Fruit fly (Drosophila melanogaster) whole organism, larva: ENCODE data around the gene twr.

Experiments
- noc ChIP-seq: fragments of 200-800 bp; sonication (Bioruptor generic); optimal IDR thresholded peaks from 3 replicates; lab custom pipeline; 2019; ENCODE audit warnings: missing biosample characterization, mild to moderate bottlenecking, missing genetic modification characterization, moderate library complexity

The twr gene

DNA sequence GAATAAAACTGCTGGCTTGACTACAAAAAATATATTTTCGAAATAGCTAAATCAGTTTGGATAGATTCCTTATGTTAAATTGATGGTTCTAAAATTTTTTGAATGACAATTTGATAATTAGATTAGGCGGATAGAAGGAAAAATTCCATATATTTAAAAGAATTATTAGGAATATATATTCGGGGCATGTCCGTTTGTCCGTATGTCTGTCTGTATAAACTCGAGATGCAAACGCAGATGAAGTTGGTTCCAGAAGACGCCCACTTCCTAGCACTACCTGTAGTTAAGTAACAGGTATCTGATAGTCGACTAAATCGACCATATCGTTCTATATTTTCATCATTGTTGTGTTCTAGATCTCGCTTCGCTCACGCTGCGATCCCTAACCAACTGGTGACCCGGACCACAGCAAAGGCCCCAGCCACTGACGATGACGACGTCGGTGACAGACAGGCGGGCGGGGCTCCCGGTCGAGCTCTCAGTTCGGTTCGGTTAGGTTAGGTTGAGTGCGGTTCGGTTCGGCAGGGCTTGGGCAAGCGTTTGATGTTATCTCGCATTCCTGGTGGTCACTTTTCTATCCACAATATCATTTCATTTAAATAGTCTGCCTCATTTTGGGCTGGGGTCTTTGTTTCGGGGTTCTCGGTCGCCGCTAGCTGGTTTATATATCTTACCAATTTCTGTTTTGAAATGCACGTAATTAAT is 14.8 kb downstream of the twr start:
- no peak for TF ChIP-seq noc (tag; lab: Kevin White, UChicago)

DNA sequence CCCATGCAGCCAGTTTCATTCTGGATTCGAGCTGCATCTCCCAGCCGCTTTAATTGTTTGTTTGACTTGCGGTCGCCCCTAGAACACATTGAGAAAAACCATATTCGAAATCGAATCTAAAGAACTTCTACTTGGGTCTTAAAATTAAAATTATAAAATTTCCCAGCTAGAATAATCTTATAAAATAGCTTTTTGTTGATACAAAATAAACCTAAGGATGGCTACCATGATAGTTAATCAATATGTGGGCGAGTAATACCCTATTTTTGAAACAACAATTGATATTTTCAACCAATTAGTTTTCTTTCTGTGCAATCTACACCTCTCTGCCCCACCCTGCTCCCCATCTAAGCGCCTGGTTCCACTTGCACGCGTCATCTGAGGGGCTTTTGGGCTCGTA is 16.9 kb downstream of the twr start:
- no peak for TF ChIP-seq noc (tag; lab: Kevin White, UChicago)

DNA sequence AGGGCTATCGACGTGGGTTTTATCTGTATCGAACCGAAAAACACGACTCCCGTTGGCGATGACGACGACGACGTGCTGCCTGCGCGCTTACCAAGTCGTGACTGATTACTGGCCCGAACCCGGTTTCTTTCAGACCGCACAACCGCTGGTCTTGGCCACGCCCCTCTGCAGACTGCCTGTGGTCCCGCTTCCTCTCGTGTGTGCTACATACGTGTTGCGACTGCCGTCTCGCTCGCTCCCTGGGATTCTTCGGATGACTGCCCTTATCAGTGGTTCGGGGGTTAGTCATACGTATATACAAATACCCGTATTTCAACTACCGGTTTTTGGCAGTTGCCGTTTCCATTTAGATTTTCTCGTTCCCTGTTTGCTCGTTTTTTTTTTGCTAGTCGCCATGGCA is 20.8 kb downstream of the twr start, which contains the start of gene lab:
lab (minus strand) TSS at position 111 of the 400 bp plus-strand sequence.
- TF ChIP-seq noc (tag; lab: Kevin White, UChicago): no peak

DNA sequence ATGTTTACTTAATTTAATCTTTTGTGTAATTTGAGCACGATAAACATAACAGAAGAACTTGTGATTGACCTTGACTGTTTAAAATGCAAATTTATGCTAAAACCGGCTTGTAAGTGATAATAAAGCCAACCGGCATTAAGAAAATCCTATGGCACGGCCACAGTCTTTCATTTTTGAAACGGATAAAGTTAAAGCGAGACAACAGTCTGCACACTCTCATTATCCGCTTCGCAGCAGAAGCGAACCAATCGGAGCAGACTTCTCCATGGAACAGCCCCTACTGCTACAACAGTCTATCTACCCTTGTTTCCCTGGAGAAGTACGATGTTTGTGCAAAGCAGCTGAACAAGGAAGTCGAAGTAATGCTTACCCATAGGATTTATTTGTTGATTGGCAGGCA is 25.5 kb downstream of the twr start:
- TF ChIP-seq noc (tag; lab: Kevin White, UChicago): no peak

DNA sequence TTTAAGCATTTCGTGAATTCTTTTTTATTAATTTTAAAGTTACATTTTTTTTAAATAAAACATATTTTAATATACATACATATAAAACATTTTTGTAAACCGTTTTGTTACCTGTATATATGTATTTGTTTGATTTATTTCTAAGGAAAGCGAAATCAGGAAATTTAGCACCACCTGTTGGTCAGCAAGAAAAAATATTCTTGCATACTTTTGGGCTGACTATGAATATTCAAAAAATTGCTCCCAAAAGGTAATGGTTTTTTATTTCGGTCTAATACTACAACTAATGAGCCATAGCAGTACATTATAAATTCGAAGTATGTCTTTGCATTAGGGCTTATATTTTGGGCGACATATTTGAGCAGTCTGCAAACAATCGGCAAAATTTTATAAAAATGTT is 26.0 kb downstream of the twr start:
- TF ChIP-seq noc (tag; lab: Kevin White, UChicago): no peak

DNA sequence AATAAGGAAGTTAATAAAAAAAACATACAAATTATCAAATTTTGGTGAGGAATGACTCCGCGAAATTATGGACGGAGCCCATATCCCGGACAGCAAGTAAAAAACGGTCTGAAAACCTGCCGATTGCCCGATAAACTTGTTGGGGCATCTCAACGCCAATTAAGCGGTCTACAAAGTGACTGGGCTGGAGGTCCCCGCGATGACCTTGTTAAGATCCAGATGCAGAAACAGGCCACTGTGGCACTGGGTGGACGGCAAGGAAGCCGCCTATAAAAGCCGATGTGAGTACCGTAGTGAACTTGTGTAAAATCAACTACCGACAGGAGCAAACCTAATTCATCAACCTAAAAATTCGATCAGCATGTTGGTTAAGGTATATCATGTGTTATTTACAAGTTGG is 26.5 kb downstream of the twr start, which contains the start of gene Edg84A:
Edg84A (plus strand) TSS at position 301 of the 400 bp plus-strand sequence.
- no peak for TF ChIP-seq noc (tag; lab: Kevin White, UChicago)

DNA sequence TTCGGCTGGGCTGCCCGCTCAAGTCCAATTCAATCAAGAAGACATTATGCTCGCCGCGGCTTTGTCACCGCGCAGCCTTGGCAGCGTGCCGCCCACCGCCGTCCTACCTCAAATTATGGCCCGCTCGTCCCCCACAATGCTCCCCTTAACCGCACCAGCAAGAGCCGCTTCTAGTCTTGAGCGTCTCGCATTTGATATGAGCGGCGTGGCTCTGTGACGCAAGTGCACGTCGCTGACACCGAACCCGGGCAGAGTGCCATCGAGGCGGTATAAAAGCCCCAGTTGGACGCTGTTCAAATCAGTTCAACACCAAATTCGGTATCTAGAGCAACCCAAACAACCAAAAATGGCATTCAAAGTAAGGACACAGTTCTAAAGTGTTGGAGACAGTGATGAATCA is 28.7 kb downstream of the twr start, which contains the start of gene Ccp84Ag:
Ccp84Ag (plus strand) TSS at position 301 of the 400 bp plus-strand sequence.
- no peak for TF ChIP-seq noc (tag; lab: Kevin White, UChicago)

DNA sequence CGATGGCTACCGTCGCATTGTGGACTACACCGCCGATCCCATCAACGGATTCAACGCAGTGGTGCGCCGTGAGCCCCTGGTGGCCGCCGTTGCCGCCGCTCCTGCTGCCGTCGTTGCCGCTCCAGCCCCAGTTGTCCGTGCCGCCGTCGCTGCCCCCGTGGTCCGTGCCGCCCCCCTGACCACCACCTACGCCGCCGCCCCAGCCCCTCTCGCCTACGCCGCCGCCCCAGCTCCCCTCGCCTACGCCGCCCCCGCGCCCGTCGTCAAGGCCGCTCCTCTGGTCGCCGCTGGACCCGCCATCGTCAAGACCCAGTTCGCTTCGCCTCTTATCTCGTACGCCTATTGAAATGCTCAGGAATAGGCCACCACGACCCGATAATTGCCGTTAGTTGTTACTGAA is 29.5 kb downstream of the twr start:
- TF ChIP-seq noc (tag; lab: Kevin White, UChicago): no peak

DNA sequence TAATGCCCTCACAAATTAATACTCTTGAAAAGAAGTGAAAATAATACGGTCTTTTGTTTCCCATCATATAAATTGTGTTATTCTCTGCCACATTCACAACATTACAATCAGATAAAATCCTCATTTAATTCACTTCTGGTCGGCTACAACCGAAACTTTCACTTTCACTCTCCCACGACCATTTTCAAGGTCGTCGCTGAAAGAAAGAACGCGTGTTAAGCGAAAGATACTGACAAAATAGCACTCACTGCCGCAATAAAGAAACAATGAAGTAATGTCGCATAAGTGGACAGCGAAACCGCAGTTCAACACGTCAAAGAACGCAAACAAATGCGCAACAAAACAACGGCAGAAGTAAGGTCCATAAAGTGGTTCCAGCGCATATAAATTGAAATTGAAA is 30.5 kb downstream of the twr start:
- TF ChIP-seq noc (tag; lab: Kevin White, UChicago): no peak

DNA sequence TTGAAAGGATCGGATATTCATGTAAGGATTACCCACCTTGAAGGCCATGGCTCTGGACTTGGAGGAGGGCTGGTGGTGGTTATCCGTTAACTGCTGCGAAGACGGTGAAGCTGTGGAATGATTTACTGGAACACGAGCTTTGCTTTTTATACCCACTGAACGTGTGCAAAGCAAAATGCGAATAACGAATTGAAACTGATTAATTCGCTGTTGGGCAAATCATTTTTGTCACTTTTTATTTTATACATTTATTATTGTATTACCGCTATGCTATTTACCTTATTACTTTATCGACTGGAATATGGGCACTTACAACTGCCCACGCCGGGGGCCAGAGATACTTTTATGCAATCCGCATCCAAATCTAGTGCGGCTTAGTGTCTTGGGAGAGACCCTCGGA is 32.5 kb downstream of the twr start, which contains the start of gene Ccp84Af:
Ccp84Af (minus strand) TSS at position 101 of the 400 bp plus-strand sequence.
- no peak for TF ChIP-seq noc (tag; lab: Kevin White, UChicago)

DNA sequence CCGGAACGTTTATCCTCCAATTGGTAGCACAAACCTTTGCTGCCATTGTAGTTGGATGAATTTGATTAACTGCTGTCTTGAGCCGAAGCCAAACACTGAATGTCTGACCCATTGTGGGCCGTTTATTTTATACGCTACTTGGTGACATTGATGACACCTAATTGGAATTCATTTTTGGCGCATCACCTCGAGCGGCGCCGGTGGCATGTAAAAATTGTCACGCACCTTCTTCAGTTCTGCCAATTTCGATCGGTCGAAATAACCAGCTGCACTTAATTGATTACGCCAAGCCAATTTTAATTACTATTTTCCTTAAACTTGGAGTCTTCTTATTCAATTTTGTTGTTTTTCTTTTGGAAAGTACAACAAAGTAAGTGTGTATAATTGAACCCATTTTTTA is 34.0 kb downstream of the twr start, which contains the start of gene Ccp84Ae:
Ccp84Ae (minus strand) TSS at position 101 of the 400 bp plus-strand sequence.
- TF ChIP-seq noc (tag; lab: Kevin White, UChicago): no peak

DNA sequence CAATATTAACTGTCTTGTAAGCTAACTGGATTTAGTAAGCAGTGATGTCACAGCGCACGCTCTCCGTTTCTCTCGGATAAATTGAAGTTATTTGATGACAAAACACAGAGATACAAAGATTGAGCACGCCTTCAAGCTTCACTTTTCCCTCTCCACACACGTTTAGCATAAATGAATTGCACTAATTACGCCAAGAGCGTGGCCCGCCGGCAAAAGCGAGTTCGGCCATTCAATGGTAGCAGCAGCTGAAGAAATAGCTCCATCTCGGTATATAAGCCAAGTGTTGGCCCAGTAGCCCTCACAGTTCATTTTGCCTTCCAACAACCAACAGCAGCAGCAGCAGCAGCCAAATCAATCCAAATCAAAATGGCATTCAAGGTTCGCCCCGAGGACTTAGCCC is 34.8 kb downstream of the twr start, which contains the start of gene Ccp84Ad:
Ccp84Ad (plus strand) TSS at position 301 of the 400 bp plus-strand sequence.
- no peak for TF ChIP-seq noc (tag; lab: Kevin White, UChicago)

DNA sequence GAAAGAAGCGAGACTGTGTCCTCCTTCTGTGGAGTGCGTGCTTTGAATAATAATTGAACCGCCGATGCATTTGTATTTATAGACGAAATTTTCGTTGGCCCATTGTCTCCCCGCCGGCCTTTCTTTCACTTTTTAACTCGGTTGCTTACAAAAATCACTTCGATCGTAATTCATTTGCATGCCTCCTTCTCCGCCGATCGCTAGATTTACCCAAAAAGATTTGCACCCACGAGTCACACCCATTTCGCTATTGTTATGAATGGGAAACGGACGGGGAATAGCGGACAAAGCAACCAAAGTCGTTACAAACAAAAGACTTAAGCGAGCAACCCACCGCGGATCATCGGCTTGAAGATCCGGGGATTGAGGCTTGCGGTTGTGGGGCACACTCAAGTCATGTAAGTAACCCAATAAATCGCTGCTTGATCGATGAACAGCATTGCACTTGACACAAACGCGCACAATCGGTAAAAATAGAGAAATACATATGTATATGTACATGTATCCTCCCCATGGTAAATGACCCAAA is 38.6 kb downstream of the twr start, which contains the start of gene Ccp84Ac:
Ccp84Ac (minus strand) TSS at position 51 of the 529 bp plus-strand sequence.
- TF ChIP-seq noc (tag; lab: Kevin White, UChicago): no peak

DNA sequence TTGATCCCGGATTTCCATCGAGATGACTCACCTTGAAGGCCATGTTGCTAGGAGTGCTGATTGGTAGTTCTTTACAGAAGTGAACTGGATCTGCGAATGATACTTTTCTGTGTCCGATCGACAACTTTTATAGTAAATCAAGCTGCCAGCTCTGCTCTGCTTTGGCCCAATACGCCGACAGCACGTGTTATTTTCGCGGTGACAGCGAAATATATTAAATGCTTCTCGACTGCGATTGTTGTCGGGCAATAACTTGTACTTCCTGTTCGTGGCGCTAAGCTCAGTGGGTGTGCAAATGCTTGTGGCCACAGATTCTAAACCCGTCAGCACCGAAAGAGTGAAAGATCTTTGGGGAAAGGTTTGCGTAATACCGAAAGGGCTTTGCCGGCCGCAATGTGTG is 45.1 kb downstream of the twr start, which contains the start of gene Ccp84Ab:
Ccp84Ab (minus strand) TSS at position 101 of the 400 bp plus-strand sequence.
- TF ChIP-seq noc (tag; lab: Kevin White, UChicago): no peak

DNA sequence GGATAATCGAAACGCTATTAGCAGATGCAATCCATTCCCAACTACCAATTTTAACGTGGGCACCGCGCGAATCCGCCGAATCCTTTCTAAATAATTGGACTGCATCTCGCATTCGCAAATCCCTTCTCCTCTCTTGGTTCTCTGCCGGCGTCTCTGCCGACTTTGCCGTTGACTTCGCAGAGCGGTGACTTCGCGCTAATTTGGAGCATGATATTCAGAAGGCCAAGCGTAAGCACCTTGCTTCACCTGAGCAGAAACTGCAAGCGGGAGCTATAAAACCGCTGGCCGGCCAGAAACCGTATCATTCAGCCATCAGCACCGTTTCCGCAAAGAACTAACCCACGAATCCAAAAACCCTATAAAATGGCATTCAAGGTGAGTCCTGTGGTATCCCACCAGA is 46.1 kb downstream of the twr start, which contains the start of gene Ccp84Aa:
Ccp84Aa (plus strand) TSS at position 301 of the 400 bp plus-strand sequence.
- TF ChIP-seq noc (tag; lab: Kevin White, UChicago): no peak

DNA sequence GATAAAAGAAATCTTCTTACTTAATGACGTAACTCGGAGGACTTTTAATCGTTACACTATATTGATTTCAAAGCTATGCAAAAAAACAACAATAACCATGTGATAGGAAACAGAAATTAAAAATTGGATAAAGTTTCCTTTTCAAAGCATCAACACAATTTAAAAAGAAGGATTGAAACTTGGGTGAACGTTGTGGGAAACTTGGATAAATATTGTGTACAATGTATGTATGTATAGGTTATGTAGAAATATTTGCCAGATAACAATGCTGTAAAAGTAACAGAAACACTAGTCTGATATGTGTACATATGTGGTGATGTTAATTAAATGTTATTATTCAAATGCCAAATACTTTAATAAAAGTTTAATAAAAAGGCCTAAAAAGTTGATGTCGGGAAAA is 48.6 kb downstream of the twr start:
- no peak for TF ChIP-seq noc (tag; lab: Kevin White, UChicago)
